Worm (Caenorhabditis elegans) whole organism, L4/young adult: Measurements from ENCODE around the gene F56D6.13.

Experiments used
- W03F9.2 ChIP-seq: fragments of 150-350 bp; optimal IDR thresholded peaks from 2 replicates; lab custom pipeline; 2014; ENCODE audit warnings: missing biosample characterization, missing genetic modification characterization
- dao-5 ChIP-seq: sonication (generic microtip); optimal IDR thresholded peaks from 2 replicates; lab custom pipeline; 2016; ENCODE audit warnings: missing genotype, missing genetic modification characterization, moderate library complexity, missing compliant biosample characterization

DNA sequence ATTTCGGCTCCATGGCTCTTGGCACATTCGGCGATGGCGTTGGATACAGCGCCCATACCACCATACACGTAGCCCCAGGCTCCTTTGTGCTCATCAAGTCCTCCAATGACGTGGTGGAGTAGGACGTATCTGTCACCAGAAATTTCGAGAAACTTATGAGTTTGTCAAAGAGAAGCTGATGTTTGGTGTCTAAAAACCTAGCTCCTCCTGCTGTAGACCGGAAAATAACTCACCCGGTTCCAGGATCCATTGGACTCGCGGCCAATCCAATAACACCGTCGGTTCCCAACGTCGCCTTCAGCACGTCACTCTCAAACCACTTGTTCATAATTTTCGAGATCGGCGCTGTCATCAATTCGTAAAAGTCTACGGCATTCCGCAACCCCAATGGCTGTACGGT, 32.3 kb upstream of the F56D6.13 start:
- TF ChIP-seq dao-5 (tag; lab: Kevin White, UChicago), result no peak
- TF ChIP-seq W03F9.2 (tag; lab: Kevin White, UChicago), result no peak
